Worm (Caenorhabditis elegans) whole organism, mixed stage, embryonic: ENCODE results near the gene Y44A6D.6.

Experiments
- elt-3 ChIP-seq: fragments of 150-350 bp; optimal IDR thresholded peaks from 2 replicates; lab custom pipeline; 2014; ENCODE audit warnings: missing biosample characterization, missing genetic modification characterization
- lin-13 ChIP-seq: fragments of 150-350 bp; optimal IDR thresholded peaks from 2 replicates; lab custom pipeline; 2014; ENCODE audit warnings: missing biosample characterization, missing genetic modification characterization
- nhr-12 ChIP-seq: fragments of 150-350 bp; optimal IDR thresholded peaks from 2 replicates; lab custom pipeline; 2014; ENCODE audit warnings: missing biosample characterization, missing genetic modification characterization
- nhr-28 ChIP-seq: fragments of 150-350 bp; optimal IDR thresholded peaks from 2 replicates; lab custom pipeline; 2014; ENCODE audit warnings: missing biosample characterization, missing genetic modification characterization
- nhr-76 ChIP-seq: sonication (generic microtip); optimal IDR thresholded peaks from 2 replicates; lab custom pipeline; 2017; ENCODE audit warnings: missing biosample characterization, missing genetic modification characterization
- ztf-11 ChIP-seq: fragments of 150-350 bp; optimal IDR thresholded peaks from 2 replicates; lab custom pipeline; 2014; ENCODE audit warnings: missing biosample characterization, missing genetic modification characterization

- no peak for TF ChIP-seq elt-3 (tag; lab: Kevin White, UChicago)
- TF ChIP-seq nhr-76 (tag; lab: Kevin White, UChicago), result no peak
- no peak for TF ChIP-seq nhr-28 (tag; lab: Kevin White, UChicago)
- TF ChIP-seq ztf-11 (tag; lab: Kevin White, UChicago), result no peak
- no peak for TF ChIP-seq lin-13 (tag; lab: Kevin White, UChicago)
- TF ChIP-seq nhr-12 (tag; lab: Kevin White, UChicago), result no peak
Observed at ce11 chrV:20775269-20775668, 31.9 kb upstream of the Y44A6D.6 start, which contains the start of gene F38A6.4.
